Fruit fly (Drosophila melanogaster) whole organism, wandering third instar larva: ENCODE measurements around the gene fan.
A peak's percentile ranks its signal among the peaks of the same experiment; 100 is the strongest.

Experiments used
- Abd-B ChIP-seq: fragments of >200 bp; optimal IDR thresholded peaks from 2 replicates; lab custom pipeline; 2017; ENCODE audit warnings: missing biosample characterization, missing genetic modification characterization
- CG32264 ChIP-seq: fragments of 200-800 bp; sonication (Bioruptor generic); optimal IDR thresholded peaks from 2 replicates; lab custom pipeline; 2016; ENCODE audit warnings: missing biosample characterization, missing genetic modification characterization
- CG9705 ChIP-seq: fragments of 200-800 bp; sonication (Bioruptor generic); optimal IDR thresholded peaks from 2 replicates; lab custom pipeline; 2018; ENCODE audit warnings: missing biosample characterization, mild to moderate bottlenecking, missing genetic modification characterization
- CrebA ChIP-seq: fragments of 200-800 bp; sonication (Bioruptor generic); optimal IDR thresholded peaks from 2 replicates; lab custom pipeline; 2016; ENCODE audit warnings: missing biosample characterization, mild to moderate bottlenecking, missing genetic modification characterization, borderline replicate concordance
- Dfd ChIP-seq: fragments of >200 bp; optimal IDR thresholded peaks from 2 replicates; lab custom pipeline; 2017; ENCODE audit warnings: missing biosample characterization, missing genetic modification characterization
- Dif ChIP-seq: fragments of 200-275, 200-300 bp; sonication (Bioruptor generic); optimal IDR thresholded peaks from 2 replicates; lab custom pipeline; 2018; ENCODE audit warnings: missing biosample characterization, missing genetic modification characterization; ENCODE audit not compliant: partially characterized antibody
- GATAd ChIP-seq: sonication (Bioruptor generic); optimal IDR thresholded peaks from 2 replicates; lab custom pipeline; 2016; ENCODE audit warnings: missing biosample characterization, missing genetic modification characterization
- HLH106 ChIP-seq: fragments of 200-800 bp; optimal IDR thresholded peaks from 3 replicates; lab custom pipeline; 2019; ENCODE audit warnings: missing biosample characterization, mild to moderate bottlenecking, missing genetic modification characterization, moderate library complexity
- Hnf4 ChIP-seq: fragments of 200-800 bp; sonication (Bioruptor generic); optimal IDR thresholded peaks from 2 replicates; lab custom pipeline; 2016; ENCODE audit warnings: missing biosample characterization, mild to moderate bottlenecking, missing genetic modification characterization
- Hr78 ChIP-seq: fragments of >200 bp; optimal IDR thresholded peaks from 2 replicates; lab custom pipeline; 2017; ENCODE audit warnings: missing biosample characterization, missing genetic modification characterization
- Hr83 ChIP-seq: fragments of 200-300 bp; sonication (Bioruptor generic); optimal IDR thresholded peaks from 2 replicates; lab custom pipeline; 2016; ENCODE audit warnings: missing biosample characterization, mild to moderate bottlenecking, missing genetic modification characterization, moderate library complexity; ENCODE audit not compliant: poor library complexity, severe bottlenecking
- Jra ChIP-seq: sonication (Bioruptor generic); optimal IDR thresholded peaks from 2 replicates; lab custom pipeline; 2016; ENCODE audit warnings: missing biosample characterization, missing genetic modification characterization
- Mio ChIP-seq: sonication (Bioruptor generic); optimal IDR thresholded peaks from 2 replicates; lab custom pipeline; 2016; ENCODE audit warnings: missing biosample characterization, missing genetic modification characterization
- Myc ChIP-seq: fragments of >200 bp; optimal IDR thresholded peaks from 2 replicates; lab custom pipeline; 2017
- N ChIP-seq: fragments of >200 bp; optimal IDR thresholded peaks from 2 replicates; lab custom pipeline; 2018; ENCODE audit warnings: missing biosample characterization, missing external identifiers, missing genetic modification characterization
- OdsH ChIP-seq: fragments of 200-800 bp; sonication (Bioruptor generic); optimal IDR thresholded peaks from 2 replicates; lab custom pipeline; 2016; ENCODE audit warnings: missing biosample characterization, mild to moderate bottlenecking, missing genetic modification characterization
- Rel ChIP-seq, 2 experiments: fragments of 200-800 bp; sonication (Bioruptor generic) in 1 of 2; optimal IDR thresholded peaks; 2 replicates in 1 of 2; 3 replicates in 1 of 2; lab custom pipeline; 2016 to 2019; ENCODE audit warnings: mild to moderate bottlenecking in 2 of 2, missing biosample characterization in 2 of 2, missing genetic modification characterization in 2 of 2, moderate library complexity in 1 of 2
- Sp1 ChIP-seq: fragments of 200-800 bp; sonication (Bioruptor generic); optimal IDR thresholded peaks from 3 replicates; lab custom pipeline; 2019; ENCODE audit warnings: missing biosample characterization, mild to moderate bottlenecking, missing genetic modification characterization, moderate library complexity
- Vsx2 ChIP-seq: fragments of 200-300, 225-300 bp; sonication (Bioruptor generic); optimal IDR thresholded peaks from 2 replicates; lab custom pipeline; 2018; ENCODE audit warnings: missing biosample characterization, missing genetic modification characterization; ENCODE audit not compliant: partially characterized antibody
- br ChIP-seq: fragments of 200-800 bp; sonication (Bioruptor generic); optimal IDR thresholded peaks from 2 replicates; lab custom pipeline; 2016; ENCODE audit warnings: missing biosample characterization, missing genetic modification characterization
- brk ChIP-seq: fragments of 200-800 bp; sonication (Bioruptor generic); optimal IDR thresholded peaks from 2 replicates; lab custom pipeline; 2016; ENCODE audit warnings: missing biosample characterization, mild to moderate bottlenecking, missing genetic modification characterization
- dmrt93B ChIP-seq: fragments of 200-800 bp; sonication (Bioruptor generic); optimal IDR thresholded peaks from 2 replicates; lab custom pipeline; 2018; ENCODE audit warnings: missing biosample characterization, mild to moderate bottlenecking, missing genetic modification characterization
- dsf ChIP-seq: sonication (Bioruptor generic); optimal IDR thresholded peaks from 2 replicates; lab custom pipeline; 2016; ENCODE audit warnings: missing biosample characterization, missing genetic modification characterization, borderline replicate concordance
- ey ChIP-seq: fragments of 200-800 bp; sonication (Bioruptor generic); optimal IDR thresholded peaks from 2 replicates; lab custom pipeline; 2016; ENCODE audit warnings: missing biosample characterization, missing genetic modification characterization
- foxo ChIP-seq, 2 experiments: fragments of 200-800 bp; sonication (Bioruptor generic); optimal IDR thresholded peaks; 2 replicates in 1 of 2; 3 replicates in 1 of 2; lab custom pipeline; 2016 to 2017; ENCODE audit warnings: missing biosample characterization in 2 of 2, missing genetic modification characterization in 2 of 2
- fru ChIP-seq: fragments of 200-800 bp; sonication (Bioruptor generic); optimal IDR thresholded peaks from 3 replicates; lab custom pipeline; 2016; ENCODE audit warnings: missing biosample characterization, mild to moderate bottlenecking, missing genetic modification characterization
- h ChIP-seq: fragments of 200-800 bp; sonication (Bioruptor generic); optimal IDR thresholded peaks from 3 replicates; lab custom pipeline; 2016; ENCODE audit warnings: missing biosample characterization, mild to moderate bottlenecking, missing genetic modification characterization
- jim ChIP-seq: fragments of 175-275, 200-325 bp; sonication (Bioruptor generic); optimal IDR thresholded peaks from 2 replicates; lab custom pipeline; 2016; ENCODE audit warnings: missing biosample characterization, mild to moderate bottlenecking, missing genetic modification characterization
- lola ChIP-seq: fragments of >200 bp; optimal IDR thresholded peaks from 2 replicates; lab custom pipeline; 2017; ENCODE audit warnings: missing biosample characterization, missing genetic modification characterization
- pan ChIP-seq: fragments of >200 bp; optimal IDR thresholded peaks from 2 replicates; lab custom pipeline; 2017
- psq ChIP-seq: fragments of 200-800 bp; sonication (Bioruptor generic); optimal IDR thresholded peaks from 3 replicates; lab custom pipeline; 2017; ENCODE audit warnings: missing biosample characterization, mild to moderate bottlenecking, missing genetic modification characterization, moderate library complexity
- rgr ChIP-seq: fragments of 200-800 bp; sonication (Bioruptor generic); optimal IDR thresholded peaks from 3 replicates; lab custom pipeline; 2016; ENCODE audit warnings: missing biosample characterization, mild to moderate bottlenecking, missing genetic modification characterization
- sage ChIP-seq: fragments of 200-800 bp; sonication (Bioruptor generic); optimal IDR thresholded peaks from 2 replicates; lab custom pipeline; 2016; ENCODE audit warnings: missing biosample characterization, mild to moderate bottlenecking, missing genetic modification characterization
- sv ChIP-seq: fragments of 200-800 bp; sonication (Bioruptor generic); optimal IDR thresholded peaks from 3 replicates; lab custom pipeline; 2016; ENCODE audit warnings: missing biosample characterization, missing genetic modification characterization
- tai ChIP-seq: sonication (Bioruptor generic); optimal IDR thresholded peaks from 2 replicates; lab custom pipeline; 2016; ENCODE audit warnings: missing biosample characterization, missing genetic modification characterization
- usp ChIP-seq: fragments of >200 bp; optimal IDR thresholded peaks from 2 replicates; lab custom pipeline; 2017; ENCODE audit warnings: missing biosample characterization, missing genetic modification characterization
- woc ChIP-seq: sonication (Bioruptor generic); optimal IDR thresholded peaks from 2 replicates; lab custom pipeline; 2016; ENCODE audit warnings: missing biosample characterization, mild to moderate bottlenecking, missing genetic modification characterization

The fan gene

dm6 chr3L:8091650-8092068, 17.3 kb upstream of the fan start, which contains the start of gene CG7565:
TSS of gene CG7565 (minus strand) at chr3L:8091786.
- no peak for TF ChIP-seq CG9705
- TF ChIP-seq dmrt93B (GFP tag; lab: Kevin White, UChicago): no peak
- no peak for TF ChIP-seq lola (GFP tag; lab: Kevin White, UChicago)
- no peak for TF ChIP-seq Mio
- peak; percentile 10 for TF ChIP-seq sage (GFP tag; lab: Kevin White, UChicago)
- peak; percentile 23 for TF ChIP-seq Hr83
- TF ChIP-seq dsf (GFP tag; lab: Kevin White, UChicago): no peak
- peak in 1 of 2 experiments; percentile 75 for TF ChIP-seq foxo (GFP tag; optimal IDR thresholded peaks at IDR 0.05; lab: Kevin White, UChicago)
- TF ChIP-seq CrebA (GFP tag; lab: Kevin White, UChicago): no peak
- TF ChIP-seq Dfd (GFP tag; lab: Kevin White, UChicago): no peak
- TF ChIP-seq psq (GFP tag; lab: Kevin White, UChicago): peak; percentile 14
- TF ChIP-seq fru (GFP tag; lab: Kevin White, UChicago): peak; percentile 58
- TF ChIP-seq br (GFP tag; lab: Kevin White, UChicago): peak; percentile 58
- peak; percentile 54 for TF ChIP-seq brk (GFP tag; lab: Kevin White, UChicago)
- TF ChIP-seq Abd-B (GFP tag; lab: Kevin White, UChicago): no peak
- TF ChIP-seq Hnf4 (GFP tag; lab: Kevin White, UChicago): peak; percentile 76
- TF ChIP-seq Jra (GFP tag; lab: Kevin White, UChicago): peak; percentile 1
- no peak for TF ChIP-seq usp (GFP tag; lab: Kevin White, UChicago)
- TF ChIP-seq Vsx2 (GFP tag; lab: Kevin White, UChicago): no peak
- TF ChIP-seq h (GFP tag; lab: Kevin White, UChicago): peak; percentile 72
- TF ChIP-seq N: no peak
- TF ChIP-seq HLH106 (tag; lab: Kevin White, UChicago): peak; percentile 35
- TF ChIP-seq CG32264 (GFP tag; lab: Kevin White, UChicago): peak; percentile 11
- no peak for TF ChIP-seq Rel (GFP tag; optimal IDR thresholded peaks at IDR 0.05; lab: Kevin White, UChicago)
- TF ChIP-seq Rel (tag; optimal IDR thresholded peaks at IDR 0.05; lab: Kevin White, UChicago): peak; percentile 61
- peak; percentile 59 for TF ChIP-seq OdsH (GFP tag; lab: Kevin White, UChicago)
- no peak for TF ChIP-seq Myc
- peak; percentile 40 for TF ChIP-seq Sp1
- TF ChIP-seq woc (GFP tag; lab: Kevin White, UChicago): peak; percentile 20
- peak; percentile 81 for TF ChIP-seq rgr (GFP tag; lab: Kevin White, UChicago)
- peak; percentile 49 for TF ChIP-seq ey (GFP tag; lab: Kevin White, UChicago)

dm6 chr3L:8093553-8093952, 15.4 kb upstream of the fan start:
- TF ChIP-seq fru (GFP tag; lab: Kevin White, UChicago): peak; percentile 11
- TF ChIP-seq Rel (GFP tag; optimal IDR thresholded peaks at IDR 0.05; lab: Kevin White, UChicago): no peak
- peak; percentile 92 for TF ChIP-seq Rel (tag; optimal IDR thresholded peaks at IDR 0.05; lab: Kevin White, UChicago)
- TF ChIP-seq Hnf4 (GFP tag; lab: Kevin White, UChicago): no peak
- peak; percentile 16 for TF ChIP-seq br (GFP tag; lab: Kevin White, UChicago)

- TF ChIP-seq dsf (GFP tag; lab: Kevin White, UChicago) (no peak), Hr83 (peak; percentile 30), Jra (GFP tag; lab: Kevin White, UChicago) (no peak), foxo (GFP tag; optimal IDR thresholded peaks at IDR 0.05; lab: Kevin White, UChicago) (peak in 1 of 2 experiments; percentile 26), Sp1 (no peak), Vsx2 (GFP tag; lab: Kevin White, UChicago) (no peak), psq (GFP tag; lab: Kevin White, UChicago) (no peak), CG32264 (GFP tag; lab: Kevin White, UChicago) (no peak), woc (GFP tag; lab: Kevin White, UChicago) (no peak), Mio (no peak), lola (GFP tag; lab: Kevin White, UChicago) (no peak), HLH106 (tag; lab: Kevin White, UChicago) (peak; percentile 11), sv (GFP tag; lab: Kevin White, UChicago) (no peak), Rel (GFP tag; optimal IDR thresholded peaks at IDR 0.05; lab: Kevin White, UChicago) (no peak), Rel (tag; optimal IDR thresholded peaks at IDR 0.05; lab: Kevin White, UChicago) (peak; percentile 63), Hnf4 (GFP tag; lab: Kevin White, UChicago) (no peak), jim (no peak), Hr78 (GFP tag; lab: Kevin White, UChicago) (no peak), tai (GFP tag; lab: Kevin White, UChicago) (no peak), fru (GFP tag; lab: Kevin White, UChicago) (no peak), sage (GFP tag; lab: Kevin White, UChicago) (no peak), pan (no peak), N (no peak), CrebA (GFP tag; lab: Kevin White, UChicago) (no peak), Dif (GFP tag; lab: Kevin White, UChicago) (no peak), Abd-B (GFP tag; lab: Kevin White, UChicago) (no peak), GATAd (GFP tag; lab: Kevin White, UChicago) (no peak), OdsH (GFP tag; lab: Kevin White, UChicago) (no peak), Dfd (GFP tag; lab: Kevin White, UChicago) (no peak), Myc (no peak), brk (GFP tag; lab: Kevin White, UChicago) (no peak), CG9705 (no peak), h (GFP tag; lab: Kevin White, UChicago) (no peak), usp (GFP tag; lab: Kevin White, UChicago) (no peak), br (GFP tag; lab: Kevin White, UChicago) (no peak), dmrt93B (GFP tag; lab: Kevin White, UChicago) (no peak), ey (GFP tag; lab: Kevin White, UChicago) (no peak), rgr (GFP tag; lab: Kevin White, UChicago) (peak; percentile 13)
Measured at dm6 chr3L:8094652-8095129, 14.2 kb upstream of the fan start.
